Worm (Caenorhabditis elegans): ENCODE measurements around the gene morc-1.

DNA sequence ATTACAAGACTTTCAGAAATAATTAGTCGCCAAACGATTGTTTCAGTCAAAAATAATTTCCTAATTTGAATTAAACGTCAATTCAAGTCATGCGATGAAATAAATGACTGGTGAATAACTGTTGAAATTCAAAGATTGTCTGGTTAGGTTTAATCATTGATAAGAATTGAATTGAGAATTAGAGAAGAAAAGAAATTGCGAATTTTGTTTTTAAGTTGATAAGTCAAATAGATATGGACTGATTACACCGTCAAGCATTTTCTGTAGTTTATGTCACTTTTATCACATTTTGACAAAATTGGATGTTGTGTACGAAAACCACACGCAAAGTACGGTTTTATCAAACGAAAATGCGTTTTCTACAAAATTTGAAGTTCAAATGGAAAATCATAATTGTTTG is 5.4 kb downstream of the morc-1 start:
- no peak for TF ChIP-seq C04F5.9 (tag; optimal IDR thresholded peaks at IDR 0.05)
- TF ChIP-seq ceh-63 (GFP tag; optimal IDR thresholded peaks at IDR 0.05) = no peak
- no peak for TF ChIP-seq egl-27 (tag; optimal IDR thresholded peaks at IDR 0.05)
- TF ChIP-seq isw-1 (GFP tag; IDR thresholded peaks at IDR 0.05) = no peak
- no peak for TF ChIP-seq fos-1 (tag; optimal IDR thresholded peaks at IDR 0.05)
- TF ChIP-seq rnt-1 (tag; optimal IDR thresholded peaks at IDR 0.05) = no peak
- no peak for TF ChIP-seq nhr-237 (tag; optimal IDR thresholded peaks at IDR 0.05)
- no peak for TF ChIP-seq ztf-11 (tag; optimal IDR thresholded peaks at IDR 0.05)
- TF ChIP-seq mab-9 (GFP tag; IDR thresholded peaks at IDR 0.05) = no peak
- TF ChIP-seq elt-3 (tag; optimal IDR thresholded peaks at IDR 0.05) = peak in 5 of 6 experiments; percentile 75 to 95 (median 83)
- no peak for TF ChIP-seq lin-15B (tag; optimal IDR thresholded peaks at IDR 0.05)
- TF ChIP-seq ceh-8 (GFP tag; optimal IDR thresholded peaks at IDR 0.05) = no peak
- no peak for TF ChIP-seq snpc-4 (tag; optimal IDR thresholded peaks at IDR 0.05)
